Worm (Caenorhabditis elegans) whole organism, mixed stage, embryonic: Measurements from ENCODE around the gene str-97.

Source experiments
- M03D4.4 ChIP-seq: sonication (generic microtip); optimal IDR thresholded peaks from 2 replicates; lab custom pipeline; 2017; ENCODE audit warnings: mild to moderate bottlenecking, missing genetic modification characterization, missing compliant biosample characterization
- bed-3 ChIP-seq: fragments of 200-800 bp; sonication (Bioruptor generic); optimal IDR thresholded peaks from 3 replicates; lab custom pipeline; 2018; ENCODE audit warnings: mild to moderate bottlenecking, missing genetic modification characterization, moderate library complexity, missing compliant biosample characterization
- blmp-1 ChIP-seq: fragments of 150-350 bp; optimal IDR thresholded peaks from 2 replicates; lab custom pipeline; 2014; ENCODE audit warnings: missing biosample characterization, missing genetic modification characterization
- ceh-39 ChIP-seq: fragments of 150-350 bp; optimal IDR thresholded peaks from 2 replicates; lab custom pipeline; 2014; ENCODE audit warnings: missing biosample characterization, missing genetic modification characterization
- ceh-43 ChIP-seq: fragments of 200-800 bp; sonication (Bioruptor generic); optimal IDR thresholded peaks from 2 replicates; lab custom pipeline; 2018; ENCODE audit warnings: mild to moderate bottlenecking, missing genetic modification characterization, moderate library complexity, missing compliant biosample characterization
- ceh-83 ChIP-seq: fragments of 200-800 bp; sonication (Bioruptor generic); optimal IDR thresholded peaks from 2 replicates; lab custom pipeline; 2018; ENCODE audit warnings: mild to moderate bottlenecking, missing genetic modification characterization, missing compliant biosample characterization
- ces-1 ChIP-seq: fragments of 150-350 bp; optimal IDR thresholded peaks from 2 replicates; lab custom pipeline; 2014; ENCODE audit warnings: missing biosample characterization, missing genetic modification reagents, missing genetic modification characterization
- cnd-1 ChIP-seq: fragments of 200-800 bp; sonication (Bioruptor generic); optimal IDR thresholded peaks from 2 replicates; lab custom pipeline; 2018; ENCODE audit warnings: mild to moderate bottlenecking, missing genetic modification characterization, missing compliant biosample characterization
- drap-1 ChIP-seq: fragments of 200-800 bp; sonication (Bioruptor generic); optimal IDR thresholded peaks from 3 replicates; lab custom pipeline; 2018; ENCODE audit warnings: mild to moderate bottlenecking, missing genetic modification characterization, missing compliant biosample characterization
- elt-1 ChIP-seq: sonication (generic microtip); optimal IDR thresholded peaks from 2 replicates; lab custom pipeline; 2017; ENCODE audit warnings: missing genetic modification characterization, mild to moderate bottlenecking, missing compliant biosample characterization, antibody characterized with exemption, moderate library complexity, borderline replicate concordance; ENCODE audit not compliant: insufficient read depth
- ham-2 ChIP-seq: fragments of 200-800 bp; sonication (Bioruptor generic); optimal IDR thresholded peaks from 2 replicates; lab custom pipeline; 2018; ENCODE audit warnings: mild to moderate bottlenecking, missing genetic modification characterization, missing compliant biosample characterization
- hlh-1 ChIP-seq: fragments of 150-350 bp; optimal IDR thresholded peaks from 2 replicates; lab custom pipeline; 2014; ENCODE audit warnings: missing biosample characterization, missing genetic modification reagents, missing genetic modification characterization
- lin-13 ChIP-seq: fragments of 150-350 bp; optimal IDR thresholded peaks from 2 replicates; lab custom pipeline; 2014; ENCODE audit warnings: missing biosample characterization, missing genetic modification characterization
- lin-32 ChIP-seq: fragments of 200-800 bp; sonication (Bioruptor generic); optimal IDR thresholded peaks from 2 replicates; lab custom pipeline; 2018; ENCODE audit warnings: mild to moderate bottlenecking, missing genetic modification characterization, missing compliant biosample characterization
- lsy-2 ChIP-seq: fragments of 150-350 bp; optimal IDR thresholded peaks from 2 replicates; lab custom pipeline; 2014; ENCODE audit warnings: missing biosample characterization, missing genetic modification characterization
- mep-1 ChIP-seq: fragments of 150-350 bp; optimal IDR thresholded peaks from 2 replicates; lab custom pipeline; 2017; ENCODE audit warnings: missing biosample characterization, missing genetic modification reagents, missing genetic modification characterization, inconsistent platforms
- mls-2 ChIP-seq: sonication (generic microtip); optimal IDR thresholded peaks from 2 replicates; lab custom pipeline; 2016; ENCODE audit warnings: mild to moderate bottlenecking, missing genetic modification characterization, moderate library complexity, missing compliant biosample characterization
- nhr-12 ChIP-seq: fragments of 150-350 bp; optimal IDR thresholded peaks from 2 replicates; lab custom pipeline; 2014; ENCODE audit warnings: missing biosample characterization, missing genetic modification characterization
- nhr-2 ChIP-seq: fragments of 150-350 bp; optimal IDR thresholded peaks from 2 replicates; lab custom pipeline; 2014; ENCODE audit warnings: missing biosample characterization, missing genetic modification characterization
- nhr-237 ChIP-seq: fragments of 150-350 bp; optimal IDR thresholded peaks from 2 replicates; lab custom pipeline; 2014; ENCODE audit warnings: missing biosample characterization, missing genetic modification characterization
- nhr-28 ChIP-seq: fragments of 150-350 bp; optimal IDR thresholded peaks from 2 replicates; lab custom pipeline; 2014; ENCODE audit warnings: missing biosample characterization, missing genetic modification characterization
- nhr-76 ChIP-seq: sonication (generic microtip); optimal IDR thresholded peaks from 2 replicates; lab custom pipeline; 2017; ENCODE audit warnings: missing biosample characterization, missing genetic modification characterization
- pha-4 ChIP-seq: fragments of 150-350 bp; optimal IDR thresholded peaks from 2 replicates; lab custom pipeline; 2018; ENCODE audit warnings: missing biosample characterization, missing genetic modification reagents, missing genetic modification characterization
- sem-2 ChIP-seq: fragments of 200-800 bp; sonication (Bioruptor generic); optimal IDR thresholded peaks from 2 replicates; lab custom pipeline; 2018; ENCODE audit warnings: mild to moderate bottlenecking, missing genetic modification characterization, missing compliant biosample characterization
- snpc-4 ChIP-seq: fragments of 150-350 bp; optimal IDR thresholded peaks from 2 replicates; lab custom pipeline; 2014; ENCODE audit warnings: missing biosample characterization, missing genetic modification characterization
- sptf-1 ChIP-seq: sonication (generic microtip); optimal IDR thresholded peaks from 2 replicates; lab custom pipeline; 2017; ENCODE audit warnings: mild to moderate bottlenecking, missing genetic modification characterization, moderate library complexity, missing compliant biosample characterization
- tbx-8 ChIP-seq: fragments of 200-800 bp; sonication (Bioruptor generic); optimal IDR thresholded peaks from 2 replicates; lab custom pipeline; 2018; ENCODE audit warnings: mild to moderate bottlenecking, missing genetic modification characterization, moderate library complexity, missing compliant biosample characterization
- unc-120 ChIP-seq: sonication (generic microtip); optimal IDR thresholded peaks from 2 replicates; lab custom pipeline; 2017; ENCODE audit warnings: missing genetic modification characterization, missing compliant biosample characterization; ENCODE audit not compliant: poor library complexity, severe bottlenecking
- unc-39 ChIP-seq: fragments of 150-350 bp; optimal IDR thresholded peaks from 2 replicates; lab custom pipeline; 2014; ENCODE audit warnings: missing biosample characterization, missing genetic modification characterization
- unc-62 ChIP-seq: fragments of 150-350 bp; optimal IDR thresholded peaks from 2 replicates; lab custom pipeline; 2014; ENCODE audit warnings: missing biosample characterization, missing genetic modification reagents, missing genetic modification characterization
- ztf-11 ChIP-seq: fragments of 150-350 bp; optimal IDR thresholded peaks from 2 replicates; lab custom pipeline; 2014; ENCODE audit warnings: missing biosample characterization, missing genetic modification characterization

str-97 gene

DNA sequence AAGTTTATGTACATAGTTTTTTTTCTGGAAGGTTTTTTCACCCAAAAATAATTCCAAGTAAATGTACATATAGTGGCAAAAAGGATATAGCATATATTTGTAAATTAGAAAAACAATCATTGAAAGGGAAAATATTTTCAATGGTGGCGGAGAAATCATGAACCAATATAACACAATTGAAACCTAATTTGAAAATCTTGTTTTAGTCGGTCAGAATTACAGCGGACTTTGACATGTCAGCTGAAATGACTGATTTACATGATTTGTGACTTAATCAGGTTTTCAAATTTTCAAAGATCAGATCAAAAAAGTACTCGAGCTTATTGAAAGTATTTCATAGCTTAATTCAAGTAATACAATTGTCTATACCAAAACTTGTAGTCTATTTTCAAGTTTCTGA is 16.7 kb upstream of the str-97 start, which contains the start of gene K05D4.9:
Gene K05D4.9 (minus strand): TSS at position 101 of the 400 bp plus-strand sequence.
- TF ChIP-seq elt-1 (tag; lab: Kevin White, UChicago) = no peak
- TF ChIP-seq hlh-1 (tag; lab: Kevin White, UChicago) = no peak
- TF ChIP-seq sem-2 (GFP tag; lab: Kevin White, UChicago) = no peak
- TF ChIP-seq blmp-1 = no peak
- no peak for TF ChIP-seq nhr-237 (tag; lab: Kevin White, UChicago)
- no peak for TF ChIP-seq ceh-39
- no peak for TF ChIP-seq lin-13 (tag; lab: Kevin White, UChicago)
- TF ChIP-seq unc-39 (tag; lab: Kevin White, UChicago) = no peak
- no peak for TF ChIP-seq unc-62 (GFP tag; lab: Kevin White, UChicago)
- TF ChIP-seq snpc-4 = no peak
- TF ChIP-seq mep-1 (tag; lab: Kevin White, UChicago) = no peak
- no peak for TF ChIP-seq sptf-1 (tag; lab: Kevin White, UChicago)
- TF ChIP-seq nhr-28 (tag; lab: Kevin White, UChicago) = no peak
- TF ChIP-seq nhr-12 = no peak

DNA sequence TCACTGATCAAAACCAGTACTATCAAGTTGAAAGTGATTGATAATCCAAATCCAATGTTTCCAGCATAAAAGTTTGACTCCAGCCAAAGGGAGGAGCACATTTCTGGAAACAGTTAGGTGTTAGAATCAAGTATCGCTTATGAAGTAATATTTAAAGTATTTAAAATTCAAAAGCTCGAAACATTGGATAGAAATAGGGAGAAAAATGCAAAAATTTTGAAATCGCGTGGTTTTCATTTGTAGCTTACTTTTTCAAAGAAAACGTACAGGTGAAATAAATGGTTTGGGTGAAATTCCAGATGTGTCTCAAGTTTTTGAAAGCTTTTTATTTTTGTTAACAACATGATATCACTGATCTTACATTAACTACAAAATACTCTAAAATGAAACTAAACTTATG is 14.0 kb upstream of the str-97 start, which contains the start of gene str-111:
Gene str-111 (minus strand): TSS at position 101 of the 400 bp plus-strand sequence.
- TF ChIP-seq snpc-4 (no peak), sptf-1 (tag; lab: Kevin White, UChicago) (no peak), unc-120 (tag; lab: Kevin White, UChicago) (no peak), unc-62 (GFP tag; lab: Kevin White, UChicago) (no peak), unc-39 (tag; lab: Kevin White, UChicago) (no peak), tbx-8 (GFP tag; lab: Kevin White, UChicago) (no peak), blmp-1 (no peak), ztf-11 (no peak), hlh-1 (tag; lab: Kevin White, UChicago) (no peak), mls-2 (tag; lab: Kevin White, UChicago) (no peak)

DNA sequence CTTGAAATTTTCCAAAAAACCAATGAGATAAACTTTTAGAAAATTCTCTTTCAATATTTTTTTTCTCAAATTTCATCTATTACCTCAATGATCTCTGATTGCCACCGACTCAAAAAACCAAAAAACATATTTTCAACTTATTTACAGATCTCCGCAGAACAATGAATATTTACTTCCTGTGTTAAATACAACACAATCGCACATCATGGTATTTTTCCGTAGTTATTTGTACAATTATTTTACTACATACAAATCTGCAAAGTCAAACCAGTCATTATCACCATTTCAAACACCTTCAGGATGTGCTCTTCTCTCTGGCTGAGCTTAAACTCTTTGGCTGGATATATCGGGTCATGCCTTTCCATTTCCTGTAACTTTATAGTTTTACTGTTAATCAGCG is 10.9 kb upstream of the str-97 start, which contains the start of gene str-108:
Gene str-108 (plus strand): TSS at position 301 of the 400 bp plus-strand sequence.
- no peak for TF ChIP-seq drap-1
- TF ChIP-seq unc-39 (tag; lab: Kevin White, UChicago) = no peak
- TF ChIP-seq blmp-1 = no peak
- TF ChIP-seq nhr-12 = no peak
- no peak for TF ChIP-seq ham-2 (GFP tag; lab: Kevin White, UChicago)
- no peak for TF ChIP-seq hlh-1 (tag; lab: Kevin White, UChicago)
- no peak for TF ChIP-seq nhr-2
- TF ChIP-seq snpc-4 = no peak
- no peak for TF ChIP-seq ceh-83 (GFP tag; lab: Kevin White, UChicago)
- no peak for TF ChIP-seq cnd-1
- TF ChIP-seq lsy-2 (tag; lab: Kevin White, UChicago) = no peak

DNA sequence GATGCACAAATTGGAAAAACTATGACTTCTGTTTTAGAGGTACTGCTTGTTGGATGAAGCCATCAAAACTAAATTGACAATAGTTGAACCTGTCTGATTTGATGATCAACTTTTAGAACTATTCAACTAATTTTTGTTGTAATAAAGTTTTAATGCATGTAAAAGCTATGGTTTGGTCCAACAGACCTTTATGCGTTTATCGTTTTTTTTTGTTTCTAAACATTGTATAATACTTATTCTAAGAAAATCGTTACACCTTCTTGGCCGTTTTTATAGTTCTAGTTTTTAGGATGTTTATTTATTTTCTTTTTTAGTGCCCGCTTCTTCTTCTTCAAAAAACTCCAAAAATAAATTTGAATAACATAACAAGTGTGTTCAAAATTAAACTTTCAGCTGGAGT is 8.7 kb upstream of the str-97 start, which contains the start of gene F10A3.12:
Gene F10A3.12 (plus strand): TSS at position 301 of the 400 bp plus-strand sequence.
- TF ChIP-seq lin-32 (GFP tag; lab: Kevin White, UChicago) (no peak), drap-1 (no peak), M03D4.4 (tag; lab: Kevin White, UChicago) (no peak), sem-2 (GFP tag; lab: Kevin White, UChicago) (no peak), ces-1 (no peak), ceh-39 (no peak), hlh-1 (tag; lab: Kevin White, UChicago) (no peak), bed-3 (no peak), pha-4 (tag; lab: Kevin White, UChicago) (no peak), cnd-1 (no peak), elt-1 (tag; lab: Kevin White, UChicago) (no peak), lin-13 (tag; lab: Kevin White, UChicago) (no peak), blmp-1 (no peak), ztf-11 (no peak), ham-2 (GFP tag; lab: Kevin White, UChicago) (no peak), nhr-237 (tag; lab: Kevin White, UChicago) (no peak), sptf-1 (tag; lab: Kevin White, UChicago) (no peak), nhr-76 (tag; lab: Kevin White, UChicago) (no peak)

DNA sequence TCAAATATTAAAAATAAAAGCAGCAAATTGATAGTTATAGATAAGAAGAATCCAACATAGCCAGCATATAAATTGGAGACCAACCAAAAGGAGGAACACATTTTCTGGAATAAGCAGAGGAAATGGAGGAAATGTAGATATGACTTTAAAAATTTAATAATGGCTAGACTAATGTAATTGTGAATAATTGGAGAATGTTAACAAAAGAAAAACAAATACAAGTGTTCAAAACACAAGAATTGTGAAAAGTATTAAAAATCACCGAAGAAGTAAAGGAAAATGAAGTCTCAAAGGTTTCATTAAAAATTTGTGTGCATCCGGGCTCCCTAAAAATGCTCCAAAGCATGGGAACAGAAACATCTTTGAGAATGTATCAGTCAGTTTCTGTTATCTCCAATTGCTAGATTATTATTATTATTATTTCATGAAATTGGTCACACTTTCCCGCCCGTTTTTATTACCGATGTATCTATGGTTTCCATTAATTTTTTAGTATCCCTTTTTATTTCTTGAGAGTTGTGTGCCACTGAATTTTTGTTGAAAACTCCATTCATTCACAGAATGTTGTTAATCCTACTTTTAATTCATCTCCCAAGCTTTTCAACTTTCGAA is 7.2 kb upstream of the str-97 start, which contains the start of the genes str-109 and F10A3.11:
Gene str-109 (minus strand): TSS at position 101 of the 612 bp plus-strand sequence.
Gene F10A3.11 (plus strand): TSS at position 562 of the 612 bp plus-strand sequence.
- TF ChIP-seq ztf-11 (no peak), unc-120 (tag; lab: Kevin White, UChicago) (no peak), elt-1 (tag; lab: Kevin White, UChicago) (no peak), mls-2 (tag; lab: Kevin White, UChicago) (no peak), ceh-43 (GFP tag; lab: Kevin White, UChicago) (no peak)
